Worm (Caenorhabditis elegans) whole organism, L2 larva: ENCODE data around the gene srh-281.

ENCODE experiments used
- F13H6.1 ChIP-seq: sonication (generic microtip); optimal IDR thresholded peaks from 2 replicates; lab custom pipeline; 2016; ENCODE audit warnings: missing genetic modification characterization, missing compliant biosample characterization
- R02D3.7 ChIP-seq: fragments of 150-350 bp; optimal IDR thresholded peaks from 2 replicates; lab custom pipeline; 2014; ENCODE audit warnings: missing biosample characterization, missing genetic modification characterization
- Y55F3AM.14 ChIP-seq: fragments of 200-800 bp; sonication (Bioruptor generic); optimal IDR thresholded peaks from 2 replicates; lab custom pipeline; 2018; ENCODE audit warnings: mild to moderate bottlenecking, missing genetic modification characterization, missing compliant biosample characterization
- ZK546.5 ChIP-seq: sonication (generic microtip); optimal IDR thresholded peaks from 2 replicates; lab custom pipeline; 2017; ENCODE audit warnings: missing biosample characterization, missing genetic modification characterization
- alr-1 ChIP-seq: fragments of 150-350 bp; optimal IDR thresholded peaks from 2 replicates; lab custom pipeline; 2014; ENCODE audit warnings: missing biosample characterization, missing genetic modification characterization
- aly-2 ChIP-seq: fragments of 150-350 bp; optimal IDR thresholded peaks from 2 replicates; lab custom pipeline; 2014; ENCODE audit warnings: missing biosample characterization, missing genetic modification characterization
- ceh-16 ChIP-seq: fragments of 150-350 bp; optimal IDR thresholded peaks from 2 replicates; lab custom pipeline; 2014; ENCODE audit warnings: missing biosample characterization, missing genetic modification characterization
- ceh-82 ChIP-seq: fragments of 150-350 bp; optimal IDR thresholded peaks from 2 replicates; lab custom pipeline; 2014; ENCODE audit warnings: missing biosample characterization, missing genetic modification characterization
- crh-2 ChIP-seq: sonication (generic microtip); optimal IDR thresholded peaks from 2 replicates; lab custom pipeline; 2017; ENCODE audit warnings: missing biosample characterization, missing genetic modification characterization
- dmd-4 ChIP-seq: sonication (generic microtip); optimal IDR thresholded peaks from 2 replicates; lab custom pipeline; 2017; ENCODE audit warnings: missing biosample characterization, missing genetic modification characterization
- egl-27 ChIP-seq: sonication (generic microtip); optimal IDR thresholded peaks from 3 replicates; lab custom pipeline; 2017; ENCODE audit warnings: missing biosample characterization, missing genetic modification reagents, missing genetic modification characterization
- elt-1 ChIP-seq: fragments of 150-350 bp; optimal IDR thresholded peaks from 2 replicates; lab custom pipeline; 2014; ENCODE audit warnings: missing biosample characterization, missing genetic modification characterization
- gmeb-1 ChIP-seq: fragments of 150-350 bp; optimal IDR thresholded peaks from 2 replicates; lab custom pipeline; 2014; ENCODE audit warnings: missing biosample characterization, missing genetic modification characterization
- lin-13 ChIP-seq: fragments of 150-350 bp; optimal IDR thresholded peaks from 2 replicates; lab custom pipeline; 2014; ENCODE audit warnings: missing biosample characterization, missing genetic modification reagents, missing genetic modification characterization
- lin-39 ChIP-seq: fragments of 150-350 bp; optimal IDR thresholded peaks from 2 replicates; lab custom pipeline; 2014; ENCODE audit warnings: missing biosample characterization, missing genetic modification reagents, missing genetic modification characterization
- mab-5 ChIP-seq: fragments of 150-350 bp; optimal IDR thresholded peaks from 2 replicates; lab custom pipeline; 2014; ENCODE audit warnings: missing biosample characterization, missing genetic modification characterization
- mbf-1 ChIP-seq: sonication (generic microtip); optimal IDR thresholded peaks from 2 replicates; lab custom pipeline; 2017; ENCODE audit warnings: missing biosample characterization, missing genetic modification characterization
- nhr-11 ChIP-seq: fragments of 150-350 bp; optimal IDR thresholded peaks from 2 replicates; lab custom pipeline; 2014; ENCODE audit warnings: missing biosample characterization, missing genetic modification characterization
- nhr-129 ChIP-seq: fragments of 150-350 bp; optimal IDR thresholded peaks from 2 replicates; lab custom pipeline; 2014; ENCODE audit warnings: missing biosample characterization, missing genetic modification characterization
- nhr-21 ChIP-seq: fragments of 150-350 bp; optimal IDR thresholded peaks from 2 replicates; lab custom pipeline; 2014; ENCODE audit warnings: missing biosample characterization, missing genetic modification characterization
- nhr-23 ChIP-seq: fragments of 150-350 bp; optimal IDR thresholded peaks from 2 replicates; lab custom pipeline; 2014; ENCODE audit warnings: missing biosample characterization, missing genetic modification reagents, missing genetic modification characterization
- nhr-237 ChIP-seq: fragments of 150-350 bp; optimal IDR thresholded peaks from 2 replicates; lab custom pipeline; 2014; ENCODE audit warnings: missing biosample characterization, missing genetic modification characterization
- nhr-25 ChIP-seq: fragments of 150-350 bp; sonication (generic microtip); optimal IDR thresholded peaks from 3 replicates; lab custom pipeline; 2014; ENCODE audit warnings: missing biosample characterization, missing genetic modification characterization
- nhr-6 ChIP-seq: fragments of 150-350 bp; optimal IDR thresholded peaks from 2 replicates; lab custom pipeline; 2014; ENCODE audit warnings: missing biosample characterization, missing genetic modification characterization
- peb-1 ChIP-seq: fragments of 150-350 bp; optimal IDR thresholded peaks from 2 replicates; lab custom pipeline; 2014; ENCODE audit warnings: missing biosample characterization, missing genetic modification characterization
- sem-4 ChIP-seq: fragments of 150-350 bp; optimal IDR thresholded peaks from 2 replicates; lab custom pipeline; 2014; ENCODE audit warnings: missing biosample characterization, missing genetic modification reagents, missing genetic modification characterization
- sma-3 ChIP-seq: sonication (generic microtip); optimal IDR thresholded peaks from 2 replicates; lab custom pipeline; 2016; ENCODE audit warnings: missing genetic modification reagents, missing genetic modification characterization, missing compliant biosample characterization
- sma-9 ChIP-seq, 2 experiments: fragments of 150-350 bp in 1 of 2; sonication (generic microtip) in 1 of 2; optimal IDR thresholded peaks; 2 replicates each; lab custom pipeline; 2014 to 2016; ENCODE audit warnings: missing genetic modification characterization in 2 of 2, mild to moderate bottlenecking in 1 of 2, missing biosample characterization in 1 of 2, missing compliant biosample characterization in 1 of 2, missing genetic modification reagents in 1 of 2, moderate library complexity in 1 of 2
- snpc-4 ChIP-seq: fragments of 150-350 bp; optimal IDR thresholded peaks from 2 replicates; lab custom pipeline; 2014; ENCODE audit warnings: missing biosample characterization, missing genetic modification characterization
- unc-39 ChIP-seq: fragments of 150-350 bp; optimal IDR thresholded peaks from 2 replicates; lab custom pipeline; 2014; ENCODE audit warnings: missing biosample characterization, missing genetic modification characterization
- unc-55 ChIP-seq: fragments of 150-350 bp; sonication (generic microtip); optimal IDR thresholded peaks from 3 replicates; lab custom pipeline; 2014; ENCODE audit warnings: missing biosample characterization, missing genetic modification reagents, missing genetic modification characterization
- zag-1 ChIP-seq: fragments of 150-350 bp; optimal IDR thresholded peaks from 2 replicates; lab custom pipeline; 2014; ENCODE audit warnings: missing biosample characterization, missing genetic modification characterization
- ztf-1 ChIP-seq: fragments of 200-800 bp; sonication (Bioruptor generic); conservative IDR thresholded peaks from 2 replicates; pipeline ENCODE4 v1.3.6; 2022; ENCODE audit warnings: missing genetic modification characterization, missing compliant biosample characterization
- ztf-11 ChIP-seq: sonication (generic microtip); optimal IDR thresholded peaks from 2 replicates; lab custom pipeline; 2017; ENCODE audit warnings: missing biosample characterization, missing genetic modification characterization
- ztf-4 ChIP-seq: fragments of 150-350 bp; optimal IDR thresholded peaks from 2 replicates; lab custom pipeline; 2014; ENCODE audit warnings: missing biosample characterization, missing genetic modification characterization

Gene srh-281

DNA sequence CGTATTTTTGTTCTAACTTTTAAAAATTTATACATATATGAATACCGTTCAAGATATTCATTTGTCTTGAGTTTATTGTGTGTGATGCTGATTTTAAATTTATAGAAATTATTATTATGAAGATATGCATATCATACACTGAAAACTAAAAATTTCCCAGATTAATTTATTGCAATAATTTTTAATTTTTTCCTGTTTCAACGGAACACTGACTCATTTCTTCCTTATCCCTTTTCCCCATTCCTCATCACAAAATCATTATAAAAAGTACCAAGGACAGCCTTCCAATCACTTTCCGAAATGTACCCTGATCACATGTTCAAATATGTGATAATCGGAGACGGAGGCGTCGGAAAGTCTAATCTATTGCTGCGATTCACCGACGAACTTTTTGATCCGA is 4.1 kb downstream of the srh-281 start, which contains the start of gene rabr-4:
Gene rabr-4, plus strand, starts transcription at position 301 of the 400 bp plus-strand sequence.
- no peak for TF ChIP-seq crh-2 (tag; lab: Kevin White, UChicago)
- no peak for TF ChIP-seq peb-1 (tag; lab: Kevin White, UChicago)
- no peak for TF ChIP-seq zag-1 (tag; lab: Kevin White, UChicago)
- no peak for TF ChIP-seq nhr-25 (tag; lab: Kevin White, UChicago)
- TF ChIP-seq ceh-82: no peak
- TF ChIP-seq ceh-16 (tag; lab: Kevin White, UChicago): no peak
- no peak for TF ChIP-seq nhr-6
- no peak for TF ChIP-seq nhr-129 (tag; lab: Kevin White, UChicago)
- no peak for TF ChIP-seq egl-27
- no peak for TF ChIP-seq Y55F3AM.14
- TF ChIP-seq F13H6.1 (tag; lab: Kevin White, UChicago): no peak
- no peak for TF ChIP-seq mbf-1
- no peak for TF ChIP-seq ZK546.5 (tag; lab: Kevin White, UChicago)
- TF ChIP-seq sma-9 (GFP tag; optimal IDR thresholded peaks at IDR 0.05; lab: Kevin White, UChicago): no peak
- TF ChIP-seq sma-9 (tag; optimal IDR thresholded peaks at IDR 0.05; lab: Kevin White, UChicago): no peak
- no peak for TF ChIP-seq elt-1 (tag; lab: Kevin White, UChicago)
- TF ChIP-seq dmd-4 (tag; lab: Kevin White, UChicago): no peak
- no peak for TF ChIP-seq ztf-4
- TF ChIP-seq unc-55: no peak
- no peak for TF ChIP-seq aly-2

DNA sequence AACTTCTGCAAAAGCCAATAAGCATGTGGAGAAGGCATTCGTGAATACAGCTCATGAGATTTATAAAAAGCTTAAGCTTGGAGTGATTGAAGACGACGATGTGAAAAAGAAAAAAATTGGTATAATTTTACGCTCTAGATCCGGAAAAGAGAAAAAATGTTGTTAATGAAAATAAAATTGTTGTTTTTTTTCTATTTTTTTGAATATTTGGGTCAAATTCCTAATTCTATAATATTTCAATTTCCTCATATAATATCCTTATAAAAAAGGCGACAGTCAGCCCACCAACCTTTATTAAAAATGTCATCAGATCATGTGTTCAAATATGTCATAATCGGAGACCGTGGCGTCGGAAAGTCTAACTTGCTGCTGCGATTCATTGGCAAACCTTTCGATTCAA is 4.8 kb downstream of the srh-281 start, which contains the start of gene rabr-3:
Gene rabr-3, plus strand, starts transcription at position 301 of the 400 bp plus-strand sequence.
- TF ChIP-seq egl-27: no peak
- TF ChIP-seq elt-1 (tag; lab: Kevin White, UChicago): no peak
- TF ChIP-seq snpc-4 (tag; lab: Kevin White, UChicago): no peak
- TF ChIP-seq unc-55: no peak
- no peak for TF ChIP-seq ZK546.5 (tag; lab: Kevin White, UChicago)

DNA sequence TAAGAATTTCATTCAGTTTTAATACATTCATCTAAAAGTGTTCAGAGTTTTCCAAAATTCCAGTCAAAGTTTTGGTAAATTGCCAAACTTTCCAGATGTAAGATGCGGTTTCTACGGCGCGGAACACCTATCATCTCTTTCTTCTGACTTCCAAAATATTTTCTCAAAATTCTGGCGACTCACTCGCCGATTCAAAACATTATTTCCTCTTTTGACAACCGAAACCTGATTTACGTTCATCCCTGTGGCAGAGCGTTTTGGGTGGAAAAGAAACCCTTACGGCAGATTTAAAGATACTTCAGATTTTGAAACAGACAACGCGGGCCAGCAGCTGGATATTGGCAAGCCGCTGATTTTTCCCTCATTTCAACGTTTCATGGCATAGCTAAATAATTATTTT is 7.4 kb downstream of the srh-281 start, which contains the start of gene F11A5.5:
Gene F11A5.5, plus strand, starts transcription at position 301 of the 400 bp plus-strand sequence.
- no peak for TF ChIP-seq ztf-11
- no peak for TF ChIP-seq unc-55
- TF ChIP-seq gmeb-1 (tag; lab: Kevin White, UChicago): no peak
- TF ChIP-seq nhr-21 (tag; lab: Kevin White, UChicago): no peak
- TF ChIP-seq Y55F3AM.14: no peak
- TF ChIP-seq mbf-1: no peak
- TF ChIP-seq mab-5 (tag; lab: Kevin White, UChicago): no peak
- TF ChIP-seq nhr-11: no peak
- TF ChIP-seq sem-4 (tag; lab: Kevin White, UChicago): no peak
- no peak for TF ChIP-seq elt-1 (tag; lab: Kevin White, UChicago)
- TF ChIP-seq ztf-1 (GFP tag; lab: Robert Waterston, UW): no peak
- TF ChIP-seq zag-1 (tag; lab: Kevin White, UChicago): no peak
- no peak for TF ChIP-seq R02D3.7 (tag; lab: Kevin White, UChicago)
- TF ChIP-seq nhr-129 (tag; lab: Kevin White, UChicago): no peak

DNA sequence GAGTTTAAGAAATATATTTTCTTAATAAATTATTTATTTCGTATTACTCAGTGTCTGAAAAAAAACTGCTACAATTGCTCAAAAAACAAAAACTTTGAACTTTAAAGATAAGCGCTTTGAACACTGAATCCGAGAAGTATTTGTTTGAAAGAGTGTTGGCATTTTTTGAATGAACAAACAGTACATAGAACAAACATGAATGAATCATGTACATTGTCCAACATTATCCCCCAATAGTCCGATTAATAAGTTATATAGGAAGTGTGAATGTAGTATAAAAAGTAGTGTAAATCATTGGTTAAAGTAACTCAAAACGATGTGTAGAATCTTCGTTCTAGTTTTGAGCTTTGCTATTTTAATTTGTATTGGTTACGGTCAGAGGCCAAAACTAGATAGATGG is 11.1 kb downstream of the srh-281 start, which contains the start of gene F11A5.17:
Gene F11A5.17, plus strand, starts transcription at position 301 of the 400 bp plus-strand sequence.
- no peak for TF ChIP-seq mbf-1
- no peak for TF ChIP-seq Y55F3AM.14
- TF ChIP-seq sma-3 (GFP tag; lab: Kevin White, UChicago): no peak
- no peak for TF ChIP-seq snpc-4 (tag; lab: Kevin White, UChicago)
- no peak for TF ChIP-seq lin-39 (tag; lab: Kevin White, UChicago)
- TF ChIP-seq aly-2: no peak
- no peak for TF ChIP-seq peb-1 (tag; lab: Kevin White, UChicago)
- TF ChIP-seq gmeb-1 (tag; lab: Kevin White, UChicago): no peak
- TF ChIP-seq mab-5 (tag; lab: Kevin White, UChicago): no peak

DNA sequence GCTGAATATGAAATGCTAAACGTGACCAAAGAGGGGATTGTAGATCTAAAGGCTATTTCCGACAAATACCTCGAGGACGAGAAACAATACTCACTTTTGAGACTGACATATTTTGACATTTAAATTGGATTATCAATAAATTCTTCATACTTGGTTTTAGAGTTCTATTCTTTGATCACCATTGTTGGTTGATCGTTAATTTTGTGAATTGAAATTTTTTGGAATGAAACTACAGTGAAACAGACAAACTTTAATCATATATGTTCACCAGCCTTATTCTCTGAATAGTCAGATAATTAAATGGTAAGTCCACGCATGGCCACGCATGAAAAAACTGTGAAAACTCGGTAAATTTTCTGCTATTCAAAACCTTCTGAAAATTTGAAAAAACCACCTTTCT is 12.0 kb downstream of the srh-281 start, which contains the start of gene F11A5.18:
Gene F11A5.18, plus strand, starts transcription at position 301 of the 400 bp plus-strand sequence.
- TF ChIP-seq unc-39 (tag; lab: Kevin White, UChicago) (no peak), mbf-1 (no peak), aly-2 (no peak), ztf-4 (no peak)

DNA sequence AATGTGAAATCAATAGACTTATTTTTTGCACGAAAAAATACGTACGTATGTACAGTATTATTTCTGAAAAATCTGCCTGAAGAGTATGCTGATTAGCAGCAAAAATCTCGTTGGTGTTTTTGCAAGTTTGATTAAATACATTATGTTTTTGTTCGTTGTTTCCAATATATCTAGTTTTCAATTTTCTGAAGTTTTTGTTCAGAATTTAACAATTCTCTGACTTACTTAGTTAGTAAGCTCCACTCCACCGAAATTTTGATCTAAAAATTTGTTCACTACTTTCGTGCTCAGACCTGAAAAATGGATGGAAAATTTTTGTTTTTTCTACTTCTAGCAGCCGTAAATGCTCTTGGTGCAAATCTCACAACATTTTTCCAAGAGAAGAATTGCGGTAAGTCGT is 14.3 kb downstream of the srh-281 start, which contains the start of gene irld-26:
Gene irld-26, plus strand, starts transcription at position 301 of the 400 bp plus-strand sequence.
- TF ChIP-seq nhr-23 (no peak), alr-1 (tag; lab: Kevin White, UChicago) (no peak), nhr-6 (no peak), R02D3.7 (tag; lab: Kevin White, UChicago) (no peak), lin-39 (tag; lab: Kevin White, UChicago) (no peak), mbf-1 (no peak), sma-3 (GFP tag; lab: Kevin White, UChicago) (no peak), nhr-237 (tag; lab: Kevin White, UChicago) (no peak), lin-13 (no peak), aly-2 (no peak), ceh-16 (tag; lab: Kevin White, UChicago) (no peak)
- TF ChIP-seq, all 48 proteins: peak for 0
